Fruit fly (Drosophila melanogaster): ENCODE data around the gene CG18789.

The CG18789 gene

dm6 chr2L:11948479-11948878 is 46.8 kb downstream of the CG18789 start (continued):
- TF ChIP-seq zen2 (GFP tag; IDR thresholded peaks at IDR 0.05; ENCODE audit: partially characterized antibody) (no peak), CG11696 (GFP tag; IDR thresholded peaks at IDR 0.05) (no peak), Dp (GFP tag; optimal IDR thresholded peaks at IDR 0.05) (peak; percentile 76), Ets65A (GFP tag) (peak; percentile 19), CG7745 (tag; optimal IDR thresholded peaks at IDR 0.05) (no peak), Ptx1 (GFP tag; IDR thresholded peaks at IDR 0.05) (no peak), B-H1 (GFP tag; IDR thresholded peaks at IDR 0.05) (no peak), CG3281 (GFP tag; optimal IDR thresholded peaks at IDR 0.05) (no peak), dan (GFP tag; IDR thresholded peaks at IDR 0.05) (no peak), slbo (GFP tag; IDR thresholded peaks at IDR 0.05) (no peak), Atf6 (GFP tag; IDR thresholded peaks at IDR 0.05) (no peak), disco-r (GFP tag; optimal IDR thresholded peaks at IDR 0.05) (no peak), ro (GFP tag; IDR thresholded peaks at IDR 0.05) (no peak), fd64A (GFP tag; optimal IDR thresholded peaks at IDR 0.05) (no peak), CG8359 (GFP tag; optimal IDR thresholded peaks at IDR 0.05; ENCODE audit: borderline replicate concordance) (no peak), CG1024 (GFP tag; IDR thresholded peaks at IDR 0.05) (no peak), CG6689 (GFP tag; IDR thresholded peaks at IDR 0.05) (no peak), Ada2b (GFP tag; IDR thresholded peaks at IDR 0.05) (no peak), lmd (GFP tag; IDR thresholded peaks at IDR 0.05) (no peak), Nf-YA (GFP tag; IDR thresholded peaks at IDR 0.05) (no peak), bcd (GFP tag; optimal IDR thresholded peaks at IDR 0.05) (no peak), CG8388 (GFP tag; optimal IDR thresholded peaks at IDR 0.05) (no peak), Aef1 (GFP tag; IDR thresholded peaks at IDR 0.05) (no peak), mld (GFP tag; IDR thresholded peaks at IDR 0.05; ENCODE audit: partially characterized antibody) (no peak), sob (GFP tag; IDR thresholded peaks at IDR 0.05) (no peak), Myb (GFP tag; optimal IDR thresholded peaks at IDR 0.05) (peak; percentile 26), CG15011 (GFP tag; optimal IDR thresholded peaks at IDR 0.05) (no peak), CG2712 (tag; optimal IDR thresholded peaks at IDR 0.05) (no peak), CG14860 (GFP tag; IDR thresholded peaks at IDR 0.05; ENCODE audit: partially characterized antibody) (no peak), z (GFP tag; IDR thresholded peaks at IDR 0.05) (no peak), toy (GFP tag; IDR thresholded peaks at IDR 0.05) (no peak), Dbx (GFP tag; IDR thresholded peaks at IDR 0.05) (no peak), HmgD (GFP tag; optimal IDR thresholded peaks at IDR 0.05) (no peak), CG10654 (GFP tag; optimal IDR thresholded peaks at IDR 0.05) (no peak), lilli (GFP tag; optimal IDR thresholded peaks at IDR 0.05) (no peak), jumu (GFP tag; optimal IDR thresholded peaks at IDR 0.05) (no peak), CG31441 (GFP tag; IDR thresholded peaks at IDR 0.05) (no peak), tx (GFP tag; optimal IDR thresholded peaks at IDR 0.05) (no peak), CG18476 (GFP tag; optimal IDR thresholded peaks at IDR 0.05) (no peak), dmrt11E (tag; optimal IDR thresholded peaks at IDR 0.05) (no peak), CTCF (GFP tag; optimal IDR thresholded peaks at IDR 0.05) (peak; percentile 50), HmgZ (tag; optimal IDR thresholded peaks at IDR 0.05) (no peak), CG1603 (tag; optimal IDR thresholded peaks at IDR 0.05) (peak; percentile 32), zfh2 (GFP tag; optimal IDR thresholded peaks at IDR 0.05) (no peak), CG7786 (GFP tag; optimal IDR thresholded peaks at IDR 0.05) (no peak), CG8290 (GFP tag; optimal IDR thresholded peaks at IDR 0.05) (no peak), CG8290 (tag; optimal IDR thresholded peaks at IDR 0.05) (peak in 1 of 2 experiments; percentile 7), esg (GFP tag; conservative IDR thresholded peaks at IDR 0.05) (no peak), CG9817 (tag; optimal IDR thresholded peaks at IDR 0.05) (peak; percentile 13), fd96Cb (tag; optimal IDR thresholded peaks at IDR 0.05) (no peak), amos (GFP tag; IDR thresholded peaks at IDR 0.05; ENCODE audit: partially characterized antibody) (peak; percentile 24; the same call in 1 of the 2 replicates), E2f2 (GFP tag; IDR thresholded peaks at IDR 0.05) (peak; percentile 79), CG6791 (GFP tag; IDR thresholded peaks at IDR 0.05; ENCODE audit: partially characterized antibody) (no peak), ham (GFP tag; IDR thresholded peaks at IDR 0.05) (no peak)
